In genomic region chr3R:23667451-23667850, dm6 we compare ENCODE assay signal across 1 fruit fly cellular context.
TF ChIP-seq lines count a peak whose summit lies in the region.

No protein-coding gene starts in this region.

TF ChIP-seq in whole organism, embryonic, 481 proteins besides CTCF, POLR2A, EP300 and RAD21 (continued from another document):
- TF ChIP-seq gem (tag; optimal IDR thresholded peaks at IDR 0.05; lab: Kevin White, UChicago), result peak; percentile 30
- TF ChIP-seq CG7963 (GFP tag; IDR thresholded peaks at IDR 0.05; lab: Robert Waterston, UW; ENCODE audit: partially characterized antibody), result no peak
- TF ChIP-seq lmd (GFP tag; IDR thresholded peaks at IDR 0.05; lab: Robert Waterston, UW), result no peak
- 0 out of 3 replicates have a peak, but pooled peaks have one; percentile 35 for TF ChIP-seq row (GFP tag; IDR thresholded peaks at IDR 0.05; lab: Robert Waterston, UW)
- TF ChIP-seq Hmx (GFP tag; optimal IDR thresholded peaks at IDR 0.05; lab: Kevin White, UChicago), result no peak
- no peak for TF ChIP-seq pita (GFP tag; optimal IDR thresholded peaks at IDR 0.05; lab: Kevin White, UChicago)
- TF ChIP-seq CG17359 (tag; optimal IDR thresholded peaks at IDR 0.05; lab: Kevin White, UChicago), result no peak
- no peak for TF ChIP-seq da (GFP tag; optimal IDR thresholded peaks at IDR 0.05; lab: Kevin White, UChicago)
- TF ChIP-seq CG7271 (tag; optimal IDR thresholded peaks at IDR 0.05; lab: Kevin White, UChicago), result no peak
- TF ChIP-seq Side (GFP tag; optimal IDR thresholded peaks at IDR 0.05; lab: Kevin White, UChicago), result no peak
- TF ChIP-seq slou (GFP tag; optimal IDR thresholded peaks at IDR 0.05; lab: Kevin White, UChicago), result no peak
- no peak for TF ChIP-seq CG4404 (GFP tag; IDR thresholded peaks at IDR 0.05; lab: Robert Waterston, UW)
- peak; percentile 14 for TF ChIP-seq CG13424 (tag; optimal IDR thresholded peaks at IDR 0.05; lab: Kevin White, UChicago)
- no peak for TF ChIP-seq CG1024 (GFP tag; IDR thresholded peaks at IDR 0.05; lab: Robert Waterston, UW)
- TF ChIP-seq z (GFP tag; IDR thresholded peaks at IDR 0.05; lab: Robert Waterston, UW), result no peak
- peak; percentile 6 for TF ChIP-seq CoRest (tag; optimal IDR thresholded peaks at IDR 0.05; lab: Kevin White, UChicago)
- peak; percentile 22 for TF ChIP-seq HHEX (GFP tag; optimal IDR thresholded peaks at IDR 0.05; lab: Kevin White, UChicago)
- TF ChIP-seq CG4360 (GFP tag; IDR thresholded peaks at IDR 0.05; lab: Robert Waterston, UW), result no peak
- no peak for TF ChIP-seq Chrac-16 (GFP tag; optimal IDR thresholded peaks at IDR 0.05; lab: Kevin White, UChicago)
- peak; percentile 26 for TF ChIP-seq CG30403 (GFP tag; optimal IDR thresholded peaks at IDR 0.05; lab: Kevin White, UChicago)
- no peak for TF ChIP-seq B-H2 (GFP tag; optimal IDR thresholded peaks at IDR 0.05; lab: Kevin White, UChicago)
- TF ChIP-seq lab (GFP tag; optimal IDR thresholded peaks at IDR 0.05; lab: Kevin White, UChicago), result no peak
- TF ChIP-seq Deaf1 (tag; optimal IDR thresholded peaks at IDR 0.05; lab: Kevin White, UChicago), result no peak
